Fruit fly (Drosophila melanogaster): ENCODE data around the gene CG11307.

DNA sequence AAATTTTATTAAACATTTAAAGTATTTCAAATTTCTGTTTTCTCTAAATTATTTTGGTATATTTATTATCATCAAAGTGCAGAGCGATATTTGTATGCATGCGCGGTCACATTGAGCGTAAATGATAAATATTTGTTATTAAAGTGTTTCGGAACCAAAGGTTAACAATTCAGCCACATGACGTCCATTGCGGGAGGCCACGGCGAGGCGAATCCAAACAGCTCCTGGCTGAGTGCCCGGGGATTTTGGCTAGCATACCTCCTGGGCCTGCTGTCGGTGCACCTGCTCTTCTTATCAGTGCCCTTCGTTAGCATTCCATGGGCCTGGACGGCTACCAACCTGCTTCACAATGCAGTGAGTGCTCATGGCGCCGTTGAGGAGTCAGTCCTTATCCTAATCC, 17.8 kb downstream of the CG11307 start, which contains the start of gene ORMDL:
- TF ChIP-seq Met (GFP tag; optimal IDR thresholded peaks at IDR 0.05) (no peak), CG1621 (tag; optimal IDR thresholded peaks at IDR 0.05) (no peak), achi (GFP tag; optimal IDR thresholded peaks at IDR 0.05) (no peak), OdsH (GFP tag; optimal IDR thresholded peaks at IDR 0.05) (no peak)
